Worm (Caenorhabditis elegans) whole organism, L3 larva: ENCODE measurements around the gene F14E5.2.

Source experiments
- R02D3.7 ChIP-seq: fragments of 150-350 bp; optimal IDR thresholded peaks from 2 replicates; lab custom pipeline; 2014; ENCODE audit warnings: missing biosample characterization, missing genetic modification characterization
- ZK546.5 ChIP-seq: sonication (generic microtip); optimal IDR thresholded peaks from 2 replicates; lab custom pipeline; 2017; ENCODE audit warnings: missing biosample characterization, missing genetic modification characterization
- aly-2 ChIP-seq: fragments of 150-350 bp; optimal IDR thresholded peaks from 2 replicates; lab custom pipeline; 2014; ENCODE audit warnings: missing biosample characterization, missing genetic modification characterization
- ama-1 ChIP-seq: fragments of 150-350 bp; optimal IDR thresholded peaks from 2 replicates; lab custom pipeline; 2018
- ceh-16 ChIP-seq: sonication (generic microtip); optimal IDR thresholded peaks from 2 replicates; lab custom pipeline; 2017; ENCODE audit warnings: missing biosample characterization, missing genetic modification characterization
- ceh-28 ChIP-seq: fragments of 150-350 bp; optimal IDR thresholded peaks from 2 replicates; lab custom pipeline; 2014; ENCODE audit warnings: missing biosample characterization, missing genetic modification reagents, missing genetic modification characterization
- ceh-82 ChIP-seq: fragments of 150-350 bp; optimal IDR thresholded peaks from 2 replicates; lab custom pipeline; 2014; ENCODE audit warnings: missing biosample characterization, missing genetic modification characterization
- ceh-9 ChIP-seq: sonication (generic microtip); optimal IDR thresholded peaks from 2 replicates; lab custom pipeline; 2018; ENCODE audit warnings: missing biosample characterization, missing genetic modification characterization
- daf-12 ChIP-seq: fragments of 150-350 bp; optimal IDR thresholded peaks from 2 replicates; lab custom pipeline; 2014; ENCODE audit warnings: missing biosample characterization, missing genetic modification reagents, missing genetic modification characterization
- egl-27 ChIP-seq: sonication (generic microtip); optimal IDR thresholded peaks from 4 replicates; lab custom pipeline; 2017; ENCODE audit warnings: missing biosample characterization, missing genetic modification reagents, missing genetic modification characterization
- egl-5 ChIP-seq: fragments of 150-350 bp; optimal IDR thresholded peaks from 2 replicates; lab custom pipeline; 2017; ENCODE audit warnings: missing biosample characterization, missing genetic modification reagents, missing genetic modification characterization, inconsistent platforms
- elt-1 ChIP-seq: fragments of 150-350 bp; optimal IDR thresholded peaks from 2 replicates; lab custom pipeline; 2014; ENCODE audit warnings: missing biosample characterization, missing genetic modification characterization
- elt-2 ChIP-seq: sonication (generic microtip); optimal IDR thresholded peaks from 2 replicates; lab custom pipeline; 2016; ENCODE audit warnings: missing genetic modification reagents, mild to moderate bottlenecking, missing genetic modification characterization, missing compliant biosample characterization
- elt-3 ChIP-seq, 3 experiments: fragments of 150-350 bp in 1 of 3; sonication (generic microtip) in 2 of 3; optimal IDR thresholded peaks; 2 replicates in 2 of 3; 4 replicates in 1 of 3; lab custom pipeline; 2014 to 2017; ENCODE audit warnings: missing biosample characterization in 3 of 3, missing genetic modification characterization in 3 of 3
- fkh-10 ChIP-seq: sonication (generic microtip); optimal IDR thresholded peaks from 2 replicates; lab custom pipeline; 2017; ENCODE audit warnings: missing biosample characterization, missing genetic modification reagents, missing genetic modification characterization
- fkh-2 ChIP-seq: fragments of 150-350 bp; optimal IDR thresholded peaks from 2 replicates; lab custom pipeline; 2014; ENCODE audit warnings: missing biosample characterization, missing genetic modification reagents, missing genetic modification characterization
- fos-1 ChIP-seq: fragments of 150-350 bp; optimal IDR thresholded peaks from 2 replicates; lab custom pipeline; 2014; ENCODE audit warnings: missing biosample characterization, missing genetic modification characterization
- hmg-11 ChIP-seq: sonication (generic microtip); optimal IDR thresholded peaks from 2 replicates; lab custom pipeline; 2016; ENCODE audit warnings: missing genetic modification characterization, missing compliant biosample characterization
- lin-15B ChIP-seq: fragments of 150-350 bp; optimal IDR thresholded peaks from 2 replicates; lab custom pipeline; 2014; ENCODE audit warnings: missing biosample characterization, missing genetic modification characterization
- lsy-12 ChIP-seq: sonication (generic microtip); optimal IDR thresholded peaks from 2 replicates; lab custom pipeline; 2016; ENCODE audit warnings: mild to moderate bottlenecking, missing genetic modification characterization, missing compliant biosample characterization
- mdl-1 ChIP-seq: fragments of 150-350 bp; optimal IDR thresholded peaks from 2 replicates; lab custom pipeline; 2014; ENCODE audit warnings: missing biosample characterization, missing genetic modification characterization
- mml-1 ChIP-seq: fragments of 150-350 bp; sonication (generic microtip); optimal IDR thresholded peaks from 3 replicates; lab custom pipeline; 2014; ENCODE audit warnings: missing biosample characterization, missing genetic modification characterization
- nhr-11 ChIP-seq: fragments of 150-350 bp; optimal IDR thresholded peaks from 2 replicates; lab custom pipeline; 2014; ENCODE audit warnings: missing biosample characterization, missing genetic modification characterization
- nhr-25 ChIP-seq: sonication (generic microtip); optimal IDR thresholded peaks from 2 replicates; lab custom pipeline; 2017; ENCODE audit warnings: missing biosample characterization, missing genetic modification characterization
- nhr-43 ChIP-seq: sonication (generic microtip); optimal IDR thresholded peaks from 2 replicates; lab custom pipeline; 2016; ENCODE audit warnings: mild to moderate bottlenecking, missing genetic modification characterization, missing compliant biosample characterization; ENCODE audit not compliant: poor library complexity, severe bottlenecking
- nhr-67 ChIP-seq: fragments of 150-350 bp; optimal IDR thresholded peaks from 2 replicates; lab custom pipeline; 2014; ENCODE audit warnings: missing biosample characterization, missing genetic modification characterization
- nhr-76 ChIP-seq: fragments of 150-350 bp; sonication (generic microtip); optimal IDR thresholded peaks from 5 replicates; lab custom pipeline; 2014; ENCODE audit warnings: missing biosample characterization, missing genetic modification characterization
- nhr-77 ChIP-seq: fragments of 150-350 bp; optimal IDR thresholded peaks from 2 replicates; lab custom pipeline; 2014; ENCODE audit warnings: missing biosample characterization, missing genetic modification characterization
- pha-4 ChIP-seq: fragments of 150-350 bp; optimal IDR thresholded peaks from 2 replicates; lab custom pipeline; 2014; ENCODE audit warnings: missing biosample characterization, missing genetic modification reagents, missing genetic modification characterization
- sea-2 ChIP-seq: fragments of 150-350 bp; sonication (generic microtip); optimal IDR thresholded peaks from 4 replicates; lab custom pipeline; 2014; ENCODE audit warnings: missing biosample characterization, missing genetic modification reagents, missing genetic modification characterization
- snpc-4 ChIP-seq: fragments of 150-350 bp; optimal IDR thresholded peaks from 2 replicates; lab custom pipeline; 2014; ENCODE audit warnings: missing biosample characterization, missing genetic modification characterization
- tbx-2 ChIP-seq: sonication (generic microtip); optimal IDR thresholded peaks from 2 replicates; lab custom pipeline; 2016; ENCODE audit warnings: mild to moderate bottlenecking, missing genetic modification characterization, missing compliant biosample characterization
- unc-39 ChIP-seq: sonication (generic microtip); optimal IDR thresholded peaks from 4 replicates; lab custom pipeline; 2017; ENCODE audit warnings: missing biosample characterization, missing genetic modification characterization
- ztf-11 ChIP-seq: fragments of 150-350 bp; optimal IDR thresholded peaks from 2 replicates; lab custom pipeline; 2014; ENCODE audit warnings: missing biosample characterization, missing genetic modification characterization
- ztf-4 ChIP-seq: fragments of 150-350 bp; optimal IDR thresholded peaks from 2 replicates; lab custom pipeline; 2014; ENCODE audit warnings: missing biosample characterization, missing genetic modification characterization

F14E5.2 gene

DNA sequence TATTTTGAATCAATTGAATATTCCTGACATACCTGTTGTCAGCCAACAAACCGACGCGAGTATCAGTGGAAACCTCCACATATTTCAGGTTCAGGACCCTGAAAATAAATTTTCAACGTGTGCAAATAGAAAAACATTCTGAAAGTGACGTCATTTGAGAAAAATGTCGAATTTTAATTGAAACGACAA lies at the start of gene F14E5.2:
Gene F14E5.2 (minus strand): TSS at position 101 of the 189 bp plus-strand sequence.
- TF ChIP-seq nhr-67 (tag; lab: Kevin White, UChicago), result no peak
- TF ChIP-seq R02D3.7, result no peak
- TF ChIP-seq lsy-12 (tag; lab: Kevin White, UChicago), result no peak
- TF ChIP-seq tbx-2 (tag; lab: Kevin White, UChicago), result no peak
- no peak for TF ChIP-seq hmg-11 (tag; lab: Kevin White, UChicago)
- TF ChIP-seq ama-1 (lab: Kevin White, UChicago), result no peak
- TF ChIP-seq mdl-1 (tag; lab: Kevin White, UChicago), result no peak
- TF ChIP-seq ztf-11 (tag; lab: Kevin White, UChicago), result no peak
- TF ChIP-seq pha-4 (tag; lab: Kevin White, UChicago), result no peak
- TF ChIP-seq ceh-82, result no peak
- no peak for TF ChIP-seq elt-2 (tag; lab: Kevin White, UChicago)
- no peak for TF ChIP-seq lin-15B (tag; lab: Kevin White, UChicago)
- no peak for TF ChIP-seq ceh-28
- TF ChIP-seq aly-2 (tag; lab: Kevin White, UChicago), result no peak
- no peak for TF ChIP-seq daf-12 (tag; lab: Kevin White, UChicago)
- TF ChIP-seq elt-1, result no peak
- no peak for TF ChIP-seq ZK546.5 (tag; lab: Kevin White, UChicago)
- no peak for TF ChIP-seq nhr-25 (tag; lab: Kevin White, UChicago)
- TF ChIP-seq fkh-2, result no peak

DNA sequence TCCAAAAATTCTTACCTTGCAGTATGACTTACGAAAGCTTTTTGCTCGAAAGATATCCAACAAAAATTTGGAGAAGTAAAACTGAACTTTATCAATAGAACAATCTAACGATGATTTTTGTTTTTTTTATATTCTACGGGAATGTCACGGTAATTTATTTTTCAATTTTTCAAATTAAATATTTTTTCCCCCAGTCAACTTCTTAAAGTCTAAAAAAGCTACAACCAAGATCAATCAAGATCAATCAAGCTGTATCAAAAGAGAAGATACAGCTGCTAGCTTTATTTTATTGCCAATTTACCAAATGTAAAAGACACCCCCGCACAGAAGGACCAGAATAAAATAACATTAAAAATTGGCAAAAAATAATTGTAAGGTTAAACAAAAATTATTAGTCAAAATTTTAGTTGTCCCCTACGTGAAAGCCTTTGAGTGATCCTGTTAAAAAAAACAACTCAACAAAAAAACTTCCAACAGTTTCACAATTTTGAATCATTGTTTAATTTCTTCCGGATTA lies 46.7 kb upstream of the F14E5.2 start, which contains the start of the genes M05D6.1 and M05D6.3:
Gene M05D6.1 (minus strand): TSS at position 101 of the 517 bp plus-strand sequence.
Gene M05D6.3 (plus strand): TSS at position 467 of the 517 bp plus-strand sequence.
- TF ChIP-seq ztf-4 (tag; lab: Kevin White, UChicago) (no peak), ceh-16 (tag; lab: Kevin White, UChicago) (no peak), elt-3 (tag; optimal IDR thresholded peaks at IDR 0.05; lab: Kevin White, UChicago) (no peak), nhr-77 (no peak), fos-1 (tag; lab: Kevin White, UChicago) (no peak), nhr-76 (tag; lab: Kevin White, UChicago) (no peak), mml-1 (tag; lab: Kevin White, UChicago) (no peak)

- TF ChIP-seq fkh-2, result no peak
- no peak for TF ChIP-seq ama-1 (lab: Kevin White, UChicago)
- no peak for TF ChIP-seq aly-2 (tag; lab: Kevin White, UChicago)
- TF ChIP-seq ztf-4 (tag; lab: Kevin White, UChicago), result no peak
- no peak for TF ChIP-seq sea-2 (GFP tag; lab: Kevin White, UChicago)
- no peak for TF ChIP-seq unc-39
- no peak for TF ChIP-seq egl-27 (tag; lab: Kevin White, UChicago)
- no peak for TF ChIP-seq pha-4 (tag; lab: Kevin White, UChicago)
- TF ChIP-seq egl-5 (tag; lab: Kevin White, UChicago), result no peak
Measured at ce11 chrII:8472916-8473315, 44.3 kb upstream of the F14E5.2 start.

- TF ChIP-seq hmg-11 (tag; lab: Kevin White, UChicago) (no peak), ceh-9 (tag; lab: Kevin White, UChicago) (no peak), ceh-16 (tag; lab: Kevin White, UChicago) (no peak)
Measured at ce11 chrII:8471139-8471538, 42.5 kb upstream of the F14E5.2 start, which contains the start of gene M05D6.8. Gene M05D6.8, minus strand, starts transcription at chrII:8471239.

- no peak for TF ChIP-seq snpc-4 (tag; lab: Kevin White, UChicago)
- TF ChIP-seq fkh-10 (GFP tag; lab: Kevin White, UChicago), result no peak
- no peak for TF ChIP-seq nhr-11
- no peak for TF ChIP-seq sea-2 (GFP tag; lab: Kevin White, UChicago)
- no peak for TF ChIP-seq nhr-43 (tag; lab: Kevin White, UChicago)
Measured at ce11 chrII:8467809-8468208, 39.2 kb upstream of the F14E5.2 start, which contains the start of gene M05D6.2. Gene M05D6.2, plus strand, starts transcription at chrII:8468109.
